Worm (Caenorhabditis elegans): ENCODE data around the gene str-136.

str-136 gene

ce11 chrV:8302522-8302921 lies 23.8 kb upstream of the str-136 start, which contains the start of gene sel-9 (continued):
- TF ChIP-seq lin-14 (GFP tag; optimal IDR thresholded peaks at IDR 0.05) (peak; percentile 47), ceh-82 (tag; optimal IDR thresholded peaks at IDR 0.05) (peak; percentile 19 to 38 (median 26)), C04F5.9 (tag; optimal IDR thresholded peaks at IDR 0.05) (no peak), unc-30 (tag; optimal IDR thresholded peaks at IDR 0.05) (no peak), fkh-10 (GFP tag; optimal IDR thresholded peaks at IDR 0.05) (no peak), lin-13 (GFP tag; optimal IDR thresholded peaks at IDR 0.05) (no peak), lir-3 (tag; optimal IDR thresholded peaks at IDR 0.05; ENCODE audit: poor library complexity) (no peak), F16B12.6 (tag; optimal IDR thresholded peaks at IDR 0.05) (peak; percentile 12), lin-39 (tag; optimal IDR thresholded peaks at IDR 0.05) (peak; percentile 30), nhr-47 (tag; optimal IDR thresholded peaks at IDR 0.05) (peak; percentile 53), pag-3 (tag; optimal IDR thresholded peaks at IDR 0.05; ENCODE audit: borderline replicate concordance, insufficient read depth) (no peak), zip-4 (GFP tag; optimal IDR thresholded peaks at IDR 0.05) (no peak), efl-1 (optimal IDR thresholded peaks at IDR 0.05) (peak; percentile 47 to 90), efl-1 (GFP tag; optimal IDR thresholded peaks at IDR 0.05 in 1 of 2) (peak; percentile 92 to 99), unc-62 (GFP tag; optimal IDR thresholded peaks at IDR 0.05) (no peak), fos-1 (tag; optimal IDR thresholded peaks at IDR 0.05) (no peak), nhr-71 (tag; optimal IDR thresholded peaks at IDR 0.05) (peak; percentile 52), elt-2 (tag; optimal IDR thresholded peaks at IDR 0.05) (peak; percentile 9), mdl-1 (tag; optimal IDR thresholded peaks at IDR 0.05) (peak in 1 of 2 experiments; percentile 42), ceh-88 (GFP tag; IDR thresholded peaks at IDR 0.05) (no peak), zag-1 (tag; optimal IDR thresholded peaks at IDR 0.05) (no peak), tlp-1 (tag; optimal IDR thresholded peaks at IDR 0.05) (no peak), mab-9 (GFP tag; IDR thresholded peaks at IDR 0.05) (no peak), snu-23 (GFP tag; optimal IDR thresholded peaks at IDR 0.05) (peak; percentile 60), nhr-12 (tag; optimal IDR thresholded peaks at IDR 0.05) (no peak), irx-1 (tag; optimal IDR thresholded peaks at IDR 0.05) (no peak), alr-1 (tag; optimal IDR thresholded peaks at IDR 0.05; ENCODE audit: borderline replicate concordance) (no peak), nhr-84 (tag; optimal IDR thresholded peaks at IDR 0.05) (no peak), mep-1 (tag; optimal IDR thresholded peaks at IDR 0.05) (peak; percentile 73), hlh-4 (tag; optimal IDR thresholded peaks at IDR 0.05) (no peak), hpl-2 (GFP tag; optimal IDR thresholded peaks at IDR 0.05) (no peak), pax-3 (tag; optimal IDR thresholded peaks at IDR 0.05) (no peak), nhr-76 (tag; optimal IDR thresholded peaks at IDR 0.05) (no peak), aly-2 (tag; optimal IDR thresholded peaks at IDR 0.05) (no peak), nhr-237 (tag; optimal IDR thresholded peaks at IDR 0.05) (no peak), nhr-20 (tag; optimal IDR thresholded peaks at IDR 0.05) (peak; percentile 59), xbp-1 (tag; optimal IDR thresholded peaks at IDR 0.05) (peak; percentile 79), sup-37 (GFP tag; optimal IDR thresholded peaks at IDR 0.05) (no peak), unc-130 (tag; optimal IDR thresholded peaks at IDR 0.05) (no peak), nhr-19 (GFP tag; conservative IDR thresholded peaks at IDR 0.05) (peak; percentile 54), sptf-1 (tag; optimal IDR thresholded peaks at IDR 0.05) (no peak), ztf-11 (tag; optimal IDR thresholded peaks at IDR 0.05) (no peak), aha-1 (tag; optimal IDR thresholded peaks at IDR 0.05) (no peak), rnt-1 (tag; optimal IDR thresholded peaks at IDR 0.05) (peak; percentile 43), lin-15B (tag; optimal IDR thresholded peaks at IDR 0.05) (peak; percentile 29), ces-1 (GFP tag; optimal IDR thresholded peaks at IDR 0.05) (no peak), nhr-77 (tag; optimal IDR thresholded peaks at IDR 0.05) (no peak), tbx-2 (tag; optimal IDR thresholded peaks at IDR 0.05) (peak; percentile 48), dsc-1 (tag; optimal IDR thresholded peaks at IDR 0.05) (peak; percentile 24), sox-4 (tag; optimal IDR thresholded peaks at IDR 0.05) (no peak), elt-3 (tag; optimal IDR thresholded peaks at IDR 0.05) (peak in 1 of 6 experiments; percentile 47), mef-2 (tag; optimal IDR thresholded peaks at IDR 0.05) (no peak), ets-5 (GFP tag; IDR thresholded peaks at IDR 0.05) (no peak)

Measured in whole organism, L1 larva.